Worm (Caenorhabditis elegans): ENCODE results near the gene W06D11.5.
A peak's percentile ranks its signal among the peaks of the same experiment; 100 is the strongest.

DNA sequence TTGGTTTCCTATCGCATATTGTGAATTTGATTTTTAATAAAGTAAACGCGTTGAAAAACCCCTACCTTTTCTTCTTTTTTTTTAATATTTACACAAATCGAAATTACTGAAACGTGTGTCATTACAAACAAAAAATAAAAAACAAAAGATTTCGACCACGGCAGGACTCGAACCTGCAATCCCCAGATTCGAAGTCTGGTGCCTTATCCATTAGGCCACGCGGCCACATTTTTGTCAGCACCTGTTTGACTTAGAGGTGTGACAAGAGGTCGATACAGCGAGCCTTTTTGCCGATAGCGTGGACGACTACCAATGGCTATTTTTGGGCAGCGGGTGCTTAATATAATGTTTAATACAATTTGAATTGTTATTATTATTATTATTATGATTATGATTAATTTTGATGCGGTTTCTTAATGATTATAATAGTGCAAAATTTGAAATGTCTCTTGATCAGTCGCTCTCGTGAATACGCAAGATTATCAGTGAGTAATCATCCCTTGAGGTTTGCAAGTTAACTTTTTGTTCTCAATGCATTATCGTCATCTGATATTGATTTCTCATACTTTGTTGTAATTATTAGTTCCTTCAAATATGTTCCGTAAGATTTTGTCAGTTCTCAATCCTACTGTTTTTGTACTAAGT, 38.0 kb downstream of the W06D11.5 start, which contains the start of gene srd-44:
- TF ChIP-seq ama-1 (optimal IDR thresholded peaks at IDR 0.05) (no peak), tbx-11 (GFP tag; IDR thresholded peaks at IDR 0.05) (peak; percentile 61), hmbx-1 (tag; optimal IDR thresholded peaks at IDR 0.05) (peak; percentile 38), tbx-37 (GFP tag; conservative IDR thresholded peaks at IDR 0.05) (0 out of 2 replicates have a peak, but pooled peaks have one; percentile 47), sea-1 (GFP tag; conservative IDR thresholded peaks at IDR 0.05) (no peak), hnd-1 (tag; optimal IDR thresholded peaks at IDR 0.05) (peak; percentile 27), scrt-1 (GFP tag; IDR thresholded peaks at IDR 0.05) (0 out of 2 replicates have a peak, but pooled peaks have one; percentile 70), ceh-36 (tag; optimal IDR thresholded peaks at IDR 0.05) (no peak), flt-1 (GFP tag; IDR thresholded peaks at IDR 0.05) (no peak; the same call in none of the 2 replicates), pes-1 (GFP tag; IDR thresholded peaks at IDR 0.05) (no peak; the same call in 1 of the 2 replicates), ets-7 (tag; optimal IDR thresholded peaks at IDR 0.05) (no peak), aly-1 (tag; optimal IDR thresholded peaks at IDR 0.05) (no peak)

Data from whole organism, early embryonic.